Worm (Caenorhabditis elegans): ENCODE results near the gene ZK1320.5.

The ZK1320.5 gene

ce11 chrII:9686663-9687193 is 21.3 kb upstream of the ZK1320.5 start, which contains the start of gene ZK1320.9:
TSS of gene ZK1320.9 (minus strand) at chrII:9686713.
- TF ChIP-seq T22C8.4 (GFP tag; IDR thresholded peaks at IDR 0.05): no peak
- TF ChIP-seq klf-2 (GFP tag; conservative IDR thresholded peaks at IDR 0.05): no peak
- TF ChIP-seq tab-1 (GFP tag; IDR thresholded peaks at IDR 0.05): no peak
- TF ChIP-seq cog-1 (tag; optimal IDR thresholded peaks at IDR 0.05): no peak
- no peak for TF ChIP-seq flt-1 (GFP tag; IDR thresholded peaks at IDR 0.05)
- TF ChIP-seq ref-1 (GFP tag; conservative IDR thresholded peaks at IDR 0.05): no peak

- TF ChIP-seq klf-2 (GFP tag; conservative IDR thresholded peaks at IDR 0.05) (no peak), T22C8.4 (GFP tag; IDR thresholded peaks at IDR 0.05) (no peak), cog-1 (tag; optimal IDR thresholded peaks at IDR 0.05) (no peak), flt-1 (GFP tag; IDR thresholded peaks at IDR 0.05) (no peak), ztf-29 (GFP tag; IDR thresholded peaks at IDR 0.05) (no peak), med-1 (GFP tag; optimal IDR thresholded peaks at IDR 0.05; ENCODE audit: insufficient read depth) (no peak)
Observed at ce11 chrII:9684175-9684574, 18.7 kb upstream of the ZK1320.5 start.

ce11 chrII:9682044-9682443 is 16.6 kb upstream of the ZK1320.5 start:
- TF ChIP-seq tab-1 (GFP tag; IDR thresholded peaks at IDR 0.05) (no peak), ztf-23 (GFP tag; IDR thresholded peaks at IDR 0.05) (no peak), ztf-29 (GFP tag; IDR thresholded peaks at IDR 0.05) (no peak), klf-2 (GFP tag; conservative IDR thresholded peaks at IDR 0.05) (no peak), flt-1 (GFP tag; IDR thresholded peaks at IDR 0.05) (no peak), T22C8.4 (GFP tag; IDR thresholded peaks at IDR 0.05) (no peak), ref-1 (GFP tag; conservative IDR thresholded peaks at IDR 0.05) (no peak), med-1 (GFP tag; optimal IDR thresholded peaks at IDR 0.05; ENCODE audit: insufficient read depth) (no peak), cog-1 (tag; optimal IDR thresholded peaks at IDR 0.05) (no peak)

ce11 chrII:9680493-9680892 is 15.0 kb upstream of the ZK1320.5 start, which contains the start of gene ZK1320.13:
TSS of gene ZK1320.13 (plus strand) at chrII:9680793.
- TF ChIP-seq klf-2 (GFP tag; conservative IDR thresholded peaks at IDR 0.05) (no peak), med-1 (GFP tag; optimal IDR thresholded peaks at IDR 0.05; ENCODE audit: insufficient read depth) (no peak), tab-1 (GFP tag; IDR thresholded peaks at IDR 0.05) (no peak), T22C8.4 (GFP tag; IDR thresholded peaks at IDR 0.05) (no peak), ztf-29 (GFP tag; IDR thresholded peaks at IDR 0.05) (no peak), flt-1 (GFP tag; IDR thresholded peaks at IDR 0.05) (no peak), cog-1 (tag; optimal IDR thresholded peaks at IDR 0.05) (no peak), ztf-23 (GFP tag; IDR thresholded peaks at IDR 0.05) (no peak), ref-1 (GFP tag; conservative IDR thresholded peaks at IDR 0.05) (no peak)

- no peak for TF ChIP-seq ztf-23 (GFP tag; IDR thresholded peaks at IDR 0.05)
- no peak for TF ChIP-seq ztf-29 (GFP tag; IDR thresholded peaks at IDR 0.05)
- TF ChIP-seq ref-1 (GFP tag; conservative IDR thresholded peaks at IDR 0.05): no peak
- TF ChIP-seq klf-2 (GFP tag; conservative IDR thresholded peaks at IDR 0.05): no peak
- no peak for TF ChIP-seq T22C8.4 (GFP tag; IDR thresholded peaks at IDR 0.05)
- no peak for TF ChIP-seq tab-1 (GFP tag; IDR thresholded peaks at IDR 0.05)
- TF ChIP-seq med-1 (GFP tag; optimal IDR thresholded peaks at IDR 0.05; ENCODE audit: insufficient read depth): no peak
- no peak for TF ChIP-seq flt-1 (GFP tag; IDR thresholded peaks at IDR 0.05)
- TF ChIP-seq cog-1 (tag; optimal IDR thresholded peaks at IDR 0.05): no peak
Observed at ce11 chrII:9679842-9680241, 14.4 kb upstream of the ZK1320.5 start.

ce11 chrII:9677470-9677869 is 12.0 kb upstream of the ZK1320.5 start:
- TF ChIP-seq klf-2 (GFP tag; conservative IDR thresholded peaks at IDR 0.05) (no peak), tab-1 (GFP tag; IDR thresholded peaks at IDR 0.05) (no peak), cog-1 (tag; optimal IDR thresholded peaks at IDR 0.05) (no peak), ztf-23 (GFP tag; IDR thresholded peaks at IDR 0.05) (no peak), ref-1 (GFP tag; conservative IDR thresholded peaks at IDR 0.05) (no peak), flt-1 (GFP tag; IDR thresholded peaks at IDR 0.05) (no peak), med-1 (GFP tag; optimal IDR thresholded peaks at IDR 0.05; ENCODE audit: insufficient read depth) (no peak), ztf-29 (GFP tag; IDR thresholded peaks at IDR 0.05) (no peak), T22C8.4 (GFP tag; IDR thresholded peaks at IDR 0.05) (no peak)

- TF ChIP-seq ztf-29 (GFP tag; IDR thresholded peaks at IDR 0.05) (no peak), cog-1 (tag; optimal IDR thresholded peaks at IDR 0.05) (no peak), klf-2 (GFP tag; conservative IDR thresholded peaks at IDR 0.05) (no peak), tab-1 (GFP tag; IDR thresholded peaks at IDR 0.05) (no peak), ztf-23 (GFP tag; IDR thresholded peaks at IDR 0.05) (no peak), ref-1 (GFP tag; conservative IDR thresholded peaks at IDR 0.05) (no peak), flt-1 (GFP tag; IDR thresholded peaks at IDR 0.05) (no peak), T22C8.4 (GFP tag; IDR thresholded peaks at IDR 0.05) (no peak), med-1 (GFP tag; optimal IDR thresholded peaks at IDR 0.05; ENCODE audit: insufficient read depth) (no peak)
Observed at ce11 chrII:9674678-9675077, 9.2 kb upstream of the ZK1320.5 start, which contains the start of gene arc-1. TSS of gene arc-1 (plus strand) at chrII:9674978.

ce11 chrII:9671308-9671707 is 5.8 kb upstream of the ZK1320.5 start, which contains the start of gene ZK1320.7:
TSS of gene ZK1320.7 (plus strand) at chrII:9671608.
- no peak for TF ChIP-seq tab-1 (GFP tag; IDR thresholded peaks at IDR 0.05)
- TF ChIP-seq ztf-23 (GFP tag; IDR thresholded peaks at IDR 0.05): no peak
- TF ChIP-seq T22C8.4 (GFP tag; IDR thresholded peaks at IDR 0.05): no peak
- no peak for TF ChIP-seq flt-1 (GFP tag; IDR thresholded peaks at IDR 0.05)
- no peak for TF ChIP-seq klf-2 (GFP tag; conservative IDR thresholded peaks at IDR 0.05)
- TF ChIP-seq ztf-29 (GFP tag; IDR thresholded peaks at IDR 0.05): no peak

- 0 out of 2 replicates have a peak, but pooled peaks have one; percentile 23 for TF ChIP-seq T22C8.4 (GFP tag; IDR thresholded peaks at IDR 0.05)
- no peak for TF ChIP-seq ref-1 (GFP tag; conservative IDR thresholded peaks at IDR 0.05)
Observed at ce11 chrII:9668959-9669358, 3.5 kb upstream of the ZK1320.5 start, which contains the start of gene taf-8. TSS of gene taf-8 (plus strand) at chrII:9669318.

ce11 chrII:9667382-9667781 is 1.9 kb upstream of the ZK1320.5 start, which contains the start of gene ZK1320.11:
TSS of gene ZK1320.11 (plus strand) at chrII:9667624.
- TF ChIP-seq ztf-29 (GFP tag; IDR thresholded peaks at IDR 0.05): no peak
- no peak for TF ChIP-seq cog-1 (tag; optimal IDR thresholded peaks at IDR 0.05)
- no peak for TF ChIP-seq klf-2 (GFP tag; conservative IDR thresholded peaks at IDR 0.05)
